Fruit fly (Drosophila melanogaster) whole organism, prepupa: Measurements from ENCODE around the gene CG16813.

Source experiments
- CG11294 ChIP-seq: fragments of 200-800 bp; sonication (Bioruptor generic); IDR thresholded peaks from 2 replicates; pipeline ENCODE4 v1.3.6; 2022; ENCODE audit warnings: missing biosample characterization, missing genetic modification characterization
- CG31627 ChIP-seq: fragments of 200-800 bp; sonication (Bioruptor generic); optimal IDR thresholded peaks from 3 replicates; lab custom pipeline; 2016; ENCODE audit warnings: missing biosample characterization, missing genetic modification characterization
- CG32006 ChIP-seq: fragments of 200-800 bp; sonication (Bioruptor generic); optimal IDR thresholded peaks from 3 replicates; lab custom pipeline; 2017; ENCODE audit warnings: missing biosample characterization, mild to moderate bottlenecking, missing genetic modification characterization
- CG6808 ChIP-seq: fragments of 200-800 bp; sonication (Bioruptor generic); optimal IDR thresholded peaks from 3 replicates; lab custom pipeline; 2017; ENCODE audit warnings: missing biosample characterization, missing genetic modification characterization, mild to moderate bottlenecking, moderate library complexity, missing genetic modification reagents
- Eip75B ChIP-seq: fragments of 200-800 bp; sonication (Bioruptor generic); optimal IDR thresholded peaks from 3 replicates; lab custom pipeline; 2016; ENCODE audit warnings: missing biosample characterization, missing genetic modification characterization
- Ets96B ChIP-seq: fragments of 200-800 bp; optimal IDR thresholded peaks from 2 replicates; lab custom pipeline; 2019; ENCODE audit warnings: missing biosample characterization, mild to moderate bottlenecking, missing genetic modification characterization, moderate library complexity
- Sox102F ChIP-seq: fragments of 200-800 bp; sonication (Bioruptor generic); optimal IDR thresholded peaks from 2 replicates; lab custom pipeline; 2016; ENCODE audit warnings: missing biosample characterization, mild to moderate bottlenecking, missing genetic modification characterization
- svp ChIP-seq: fragments of 200-800 bp; sonication (Bioruptor generic); peaks from one replicate; lab custom pipeline; 2016; ENCODE audit warnings: missing biosample characterization, missing genetic modification characterization

DNA sequence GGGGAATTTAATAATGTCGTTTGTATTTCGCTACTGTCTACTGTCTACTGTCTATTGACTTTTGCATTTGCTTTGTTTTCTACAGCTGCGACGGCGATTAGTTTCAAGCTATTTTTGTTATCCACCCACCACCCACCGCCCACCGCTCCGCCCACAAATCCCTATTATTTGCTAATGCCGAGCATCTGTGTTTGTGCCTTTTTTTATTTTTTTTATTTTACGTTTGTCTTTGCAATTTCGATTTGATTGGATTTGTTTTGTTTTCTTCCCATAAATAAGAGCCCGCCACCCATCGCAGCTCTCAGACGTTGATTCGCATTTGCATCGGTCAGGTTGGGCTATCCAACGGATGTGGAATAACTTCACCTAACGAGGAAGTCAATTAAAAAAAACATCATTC, 8.9 kb downstream of the CG16813 start, which contains the start of gene Jhbp14:
- TF ChIP-seq Sox102F (GFP tag; lab: Kevin White, UChicago) (no peak), Ets96B (tag; lab: Kevin White, UChicago) (no peak), Eip75B (no peak), CG31627 (GFP tag; lab: Kevin White, UChicago) (no peak), CG32006 (GFP tag; lab: Kevin White, UChicago) (no peak), CG6808 (GFP tag; lab: Kevin White, UChicago) (no peak), CG11294 (GFP tag; lab: Robert Waterston, UW) (no peak), svp (GFP tag; lab: Kevin White, UChicago) (no peak)
